Fruit fly (Drosophila melanogaster) whole organism, wandering third instar larva: ENCODE data around the gene Dpy-30L1.

ENCODE experiments used
- Abd-B ChIP-seq: fragments of >200 bp; optimal IDR thresholded peaks from 2 replicates; lab custom pipeline; 2017; ENCODE audit warnings: missing biosample characterization, missing genetic modification characterization
- CG32264 ChIP-seq: fragments of 200-800 bp; sonication (Bioruptor generic); optimal IDR thresholded peaks from 2 replicates; lab custom pipeline; 2016; ENCODE audit warnings: missing biosample characterization, missing genetic modification characterization
- CrebA ChIP-seq: fragments of 200-800 bp; sonication (Bioruptor generic); optimal IDR thresholded peaks from 2 replicates; lab custom pipeline; 2016; ENCODE audit warnings: missing biosample characterization, mild to moderate bottlenecking, missing genetic modification characterization, borderline replicate concordance
- Dfd ChIP-seq: fragments of >200 bp; optimal IDR thresholded peaks from 2 replicates; lab custom pipeline; 2017; ENCODE audit warnings: missing biosample characterization, missing genetic modification characterization
- Dif ChIP-seq: fragments of 200-275, 200-300 bp; sonication (Bioruptor generic); optimal IDR thresholded peaks from 2 replicates; lab custom pipeline; 2018; ENCODE audit warnings: missing biosample characterization, missing genetic modification characterization; ENCODE audit not compliant: partially characterized antibody
- HLH106 ChIP-seq: fragments of 200-800 bp; optimal IDR thresholded peaks from 3 replicates; lab custom pipeline; 2019; ENCODE audit warnings: missing biosample characterization, mild to moderate bottlenecking, missing genetic modification characterization, moderate library complexity
- Hnf4 ChIP-seq: fragments of 200-800 bp; sonication (Bioruptor generic); optimal IDR thresholded peaks from 2 replicates; lab custom pipeline; 2016; ENCODE audit warnings: missing biosample characterization, mild to moderate bottlenecking, missing genetic modification characterization
- Jra ChIP-seq: sonication (Bioruptor generic); optimal IDR thresholded peaks from 2 replicates; lab custom pipeline; 2016; ENCODE audit warnings: missing biosample characterization, missing genetic modification characterization
- Myc ChIP-seq: fragments of >200 bp; optimal IDR thresholded peaks from 2 replicates; lab custom pipeline; 2017
- OdsH ChIP-seq: fragments of 200-800 bp; sonication (Bioruptor generic); optimal IDR thresholded peaks from 2 replicates; lab custom pipeline; 2016; ENCODE audit warnings: missing biosample characterization, mild to moderate bottlenecking, missing genetic modification characterization
- Rel ChIP-seq, 2 experiments: fragments of 200-800 bp; sonication (Bioruptor generic) in 1 of 2; optimal IDR thresholded peaks; 2 replicates in 1 of 2; 3 replicates in 1 of 2; lab custom pipeline; 2016 to 2019; ENCODE audit warnings: mild to moderate bottlenecking in 2 of 2, missing biosample characterization in 2 of 2, missing genetic modification characterization in 2 of 2, moderate library complexity in 1 of 2
- Sp1 ChIP-seq: fragments of 200-800 bp; sonication (Bioruptor generic); optimal IDR thresholded peaks from 3 replicates; lab custom pipeline; 2019; ENCODE audit warnings: missing biosample characterization, mild to moderate bottlenecking, missing genetic modification characterization, moderate library complexity
- Vsx2 ChIP-seq: fragments of 200-300, 225-300 bp; sonication (Bioruptor generic); optimal IDR thresholded peaks from 2 replicates; lab custom pipeline; 2018; ENCODE audit warnings: missing biosample characterization, missing genetic modification characterization; ENCODE audit not compliant: partially characterized antibody
- br ChIP-seq: fragments of 200-800 bp; sonication (Bioruptor generic); optimal IDR thresholded peaks from 2 replicates; lab custom pipeline; 2016; ENCODE audit warnings: missing biosample characterization, missing genetic modification characterization
- brk ChIP-seq: fragments of 200-800 bp; sonication (Bioruptor generic); optimal IDR thresholded peaks from 2 replicates; lab custom pipeline; 2016; ENCODE audit warnings: missing biosample characterization, mild to moderate bottlenecking, missing genetic modification characterization
- dl ChIP-seq, 2 experiments: fragments of 175-275, 200-275 bp in 1 of 2; fragments of 200-275 bp in 1 of 2; sonication (Bioruptor generic); optimal IDR thresholded peaks; lab custom pipeline; 2018; ENCODE audit warnings: mild to moderate bottlenecking in 2 of 2, missing biosample characterization in 2 of 2, missing genetic modification characterization in 2 of 2, moderate library complexity in 2 of 2; ENCODE audit not compliant: partially characterized antibody in 2 of 2, insufficient read depth in 1 of 2
- dmrt93B ChIP-seq: fragments of 200-800 bp; sonication (Bioruptor generic); optimal IDR thresholded peaks from 2 replicates; lab custom pipeline; 2018; ENCODE audit warnings: missing biosample characterization, mild to moderate bottlenecking, missing genetic modification characterization
- dsf ChIP-seq: sonication (Bioruptor generic); optimal IDR thresholded peaks from 2 replicates; lab custom pipeline; 2016; ENCODE audit warnings: missing biosample characterization, missing genetic modification characterization, borderline replicate concordance
- ey ChIP-seq: fragments of 200-800 bp; sonication (Bioruptor generic); optimal IDR thresholded peaks from 2 replicates; lab custom pipeline; 2016; ENCODE audit warnings: missing biosample characterization, missing genetic modification characterization
- fru ChIP-seq: fragments of 200-800 bp; sonication (Bioruptor generic); optimal IDR thresholded peaks from 3 replicates; lab custom pipeline; 2016; ENCODE audit warnings: missing biosample characterization, mild to moderate bottlenecking, missing genetic modification characterization
- h ChIP-seq: fragments of 200-800 bp; sonication (Bioruptor generic); optimal IDR thresholded peaks from 3 replicates; lab custom pipeline; 2016; ENCODE audit warnings: missing biosample characterization, mild to moderate bottlenecking, missing genetic modification characterization
- jim ChIP-seq: fragments of 175-275, 200-325 bp; sonication (Bioruptor generic); optimal IDR thresholded peaks from 2 replicates; lab custom pipeline; 2016; ENCODE audit warnings: missing biosample characterization, mild to moderate bottlenecking, missing genetic modification characterization
- lola ChIP-seq: fragments of >200 bp; optimal IDR thresholded peaks from 2 replicates; lab custom pipeline; 2017; ENCODE audit warnings: missing biosample characterization, missing genetic modification characterization
- pan ChIP-seq: fragments of >200 bp; optimal IDR thresholded peaks from 2 replicates; lab custom pipeline; 2017
- psq ChIP-seq: fragments of 200-800 bp; sonication (Bioruptor generic); optimal IDR thresholded peaks from 3 replicates; lab custom pipeline; 2017; ENCODE audit warnings: missing biosample characterization, mild to moderate bottlenecking, missing genetic modification characterization, moderate library complexity
- sage ChIP-seq: fragments of 200-800 bp; sonication (Bioruptor generic); optimal IDR thresholded peaks from 2 replicates; lab custom pipeline; 2016; ENCODE audit warnings: missing biosample characterization, mild to moderate bottlenecking, missing genetic modification characterization
- tai ChIP-seq: sonication (Bioruptor generic); optimal IDR thresholded peaks from 2 replicates; lab custom pipeline; 2016; ENCODE audit warnings: missing biosample characterization, missing genetic modification characterization
- usp ChIP-seq: fragments of >200 bp; optimal IDR thresholded peaks from 2 replicates; lab custom pipeline; 2017; ENCODE audit warnings: missing biosample characterization, missing genetic modification characterization
- woc ChIP-seq: sonication (Bioruptor generic); optimal IDR thresholded peaks from 2 replicates; lab custom pipeline; 2016; ENCODE audit warnings: missing biosample characterization, mild to moderate bottlenecking, missing genetic modification characterization

Gene Dpy-30L1

DNA sequence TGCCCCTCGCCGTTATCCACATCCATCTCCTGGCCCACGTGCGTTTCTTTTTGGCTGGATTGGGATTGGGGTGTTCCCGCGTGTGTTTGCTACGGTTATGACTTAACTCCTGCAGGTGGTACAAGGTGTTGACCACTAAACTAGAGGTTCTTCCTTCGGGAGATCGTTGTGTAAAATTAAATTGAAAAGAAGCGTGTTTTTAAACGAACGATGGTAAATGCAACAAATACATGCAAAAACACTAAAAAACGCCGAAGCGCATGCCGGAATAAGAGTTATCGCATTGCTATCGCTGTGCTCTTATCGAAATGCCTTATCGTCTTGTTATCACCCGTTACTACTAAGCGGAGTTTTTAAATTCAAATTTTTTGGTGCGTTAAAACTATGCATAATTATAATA is 37.3 kb downstream of the Dpy-30L1 start, which contains the start of gene CG6724:
CG6724 (minus strand) TSS at position 245 of the 400 bp plus-strand sequence.
- TF ChIP-seq woc, result no peak
- no peak for TF ChIP-seq brk (GFP tag; lab: Kevin White, UChicago)
- TF ChIP-seq pan, result no peak
- no peak for TF ChIP-seq tai (GFP tag; lab: Kevin White, UChicago)
- no peak for TF ChIP-seq dsf (GFP tag; lab: Kevin White, UChicago)
- TF ChIP-seq Sp1 (GFP tag; lab: Kevin White, UChicago), result no peak
- TF ChIP-seq h (GFP tag; lab: Kevin White, UChicago), result no peak
- no peak for TF ChIP-seq br
- TF ChIP-seq CrebA, result no peak
- no peak for TF ChIP-seq Dif (GFP tag; lab: Kevin White, UChicago)
- TF ChIP-seq psq (GFP tag; lab: Kevin White, UChicago), result no peak
- TF ChIP-seq ey, result no peak
- TF ChIP-seq dl (GFP tag; optimal IDR thresholded peaks at IDR 0.05; lab: Kevin White, UChicago; ENCODE audit: insufficient read depth in 1 of 2, partially characterized antibody in 2 of 2), result no peak
- no peak for TF ChIP-seq lola
- no peak for TF ChIP-seq Rel (GFP tag; optimal IDR thresholded peaks at IDR 0.05; lab: Kevin White, UChicago)
- no peak for TF ChIP-seq Rel (tag; optimal IDR thresholded peaks at IDR 0.05; lab: Kevin White, UChicago)
- no peak for TF ChIP-seq dmrt93B
- TF ChIP-seq Myc, result no peak

DNA sequence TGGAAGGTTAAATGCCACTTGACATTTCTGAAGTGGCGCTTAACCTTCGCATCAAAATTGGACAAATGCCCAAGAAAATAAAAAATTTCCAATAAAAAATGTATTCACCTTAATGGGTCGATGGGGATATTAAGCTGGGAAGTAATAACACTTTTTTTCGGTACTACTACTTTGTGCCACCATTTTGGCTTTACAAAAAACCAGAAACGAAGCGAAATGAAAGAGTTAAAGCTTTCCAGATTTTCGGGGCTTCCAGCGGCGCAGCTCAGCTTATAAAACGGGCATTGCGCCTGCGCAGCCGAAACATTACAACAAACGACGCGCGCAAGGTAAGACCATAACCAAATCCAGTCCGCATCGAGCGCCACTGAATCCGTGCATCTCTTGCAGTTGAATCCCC is 38.1 kb downstream of the Dpy-30L1 start, which contains the start of gene CG17127:
CG17127 (plus strand) TSS at position 301 of the 400 bp plus-strand sequence.
- TF ChIP-seq Hnf4 (GFP tag; lab: Kevin White, UChicago) (no peak), OdsH (GFP tag; lab: Kevin White, UChicago) (no peak), woc (no peak), dsf (GFP tag; lab: Kevin White, UChicago) (no peak), Vsx2 (GFP tag; lab: Kevin White, UChicago) (no peak), h (GFP tag; lab: Kevin White, UChicago) (no peak), br (no peak), Myc (no peak), Jra (GFP tag; lab: Kevin White, UChicago) (no peak), Abd-B (GFP tag; lab: Kevin White, UChicago) (no peak), dl (GFP tag; optimal IDR thresholded peaks at IDR 0.05; lab: Kevin White, UChicago; ENCODE audit: insufficient read depth in 1 of 2, partially characterized antibody in 2 of 2) (no peak), Rel (GFP tag; optimal IDR thresholded peaks at IDR 0.05; lab: Kevin White, UChicago) (no peak), Rel (tag; optimal IDR thresholded peaks at IDR 0.05; lab: Kevin White, UChicago) (no peak), sage (GFP tag; lab: Kevin White, UChicago) (no peak), jim (GFP tag; lab: Kevin White, UChicago) (no peak), brk (GFP tag; lab: Kevin White, UChicago) (no peak), fru (GFP tag; lab: Kevin White, UChicago) (no peak), tai (GFP tag; lab: Kevin White, UChicago) (no peak)

- TF ChIP-seq Dfd (GFP tag; lab: Kevin White, UChicago) (no peak), sage (GFP tag; lab: Kevin White, UChicago) (no peak), CG32264 (GFP tag; lab: Kevin White, UChicago) (no peak), HLH106 (tag; lab: Kevin White, UChicago) (no peak), pan (no peak), usp (GFP tag; lab: Kevin White, UChicago) (no peak), Sp1 (GFP tag; lab: Kevin White, UChicago) (no peak)
Observed at dm6 chr2L:10774041-10774440, 41.6 kb downstream of the Dpy-30L1 start.

- TF ChIP-seq jim (GFP tag; lab: Kevin White, UChicago), result no peak
- TF ChIP-seq CrebA, result no peak
- no peak for TF ChIP-seq Dfd (GFP tag; lab: Kevin White, UChicago)
Observed at dm6 chr2L:10781252-10781651, 48.8 kb downstream of the Dpy-30L1 start.
